Worm (Caenorhabditis elegans): Measurements from ENCODE around the gene srd-27.
"Not testable (repeated sequence)": the region's sequence is repeated elsewhere in the genome, so short reads cannot be mapped to it uniquely, and the experiment has no call there.

The srd-27 gene

DNA sequence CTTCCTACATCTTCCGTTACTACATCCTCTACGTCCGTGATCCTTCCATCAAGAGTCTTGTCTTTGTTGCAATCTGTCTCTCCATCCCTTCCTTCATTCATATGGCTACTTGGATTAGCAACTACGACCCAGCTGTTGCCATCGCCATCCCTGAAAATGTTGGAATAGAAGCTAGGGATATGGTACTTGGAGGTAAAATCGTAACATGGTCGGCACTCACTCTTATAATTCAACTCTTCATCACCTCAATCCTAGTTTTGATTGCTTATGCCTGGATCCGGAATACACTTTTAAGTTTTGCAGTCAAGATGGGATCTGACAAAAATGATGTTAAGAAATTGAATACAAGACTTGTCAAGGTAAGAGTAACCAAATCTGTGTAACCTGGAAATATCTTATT, 569 bp downstream of the srd-27 start, which contains the start of gene T26E4.18:
T26E4.18 (minus strand) TSS at position 101 of the 400 bp plus-strand sequence.
- not testable (repeated sequence) for TF ChIP-seq unc-62 (GFP tag; optimal IDR thresholded peaks at IDR 0.05)

DNA sequence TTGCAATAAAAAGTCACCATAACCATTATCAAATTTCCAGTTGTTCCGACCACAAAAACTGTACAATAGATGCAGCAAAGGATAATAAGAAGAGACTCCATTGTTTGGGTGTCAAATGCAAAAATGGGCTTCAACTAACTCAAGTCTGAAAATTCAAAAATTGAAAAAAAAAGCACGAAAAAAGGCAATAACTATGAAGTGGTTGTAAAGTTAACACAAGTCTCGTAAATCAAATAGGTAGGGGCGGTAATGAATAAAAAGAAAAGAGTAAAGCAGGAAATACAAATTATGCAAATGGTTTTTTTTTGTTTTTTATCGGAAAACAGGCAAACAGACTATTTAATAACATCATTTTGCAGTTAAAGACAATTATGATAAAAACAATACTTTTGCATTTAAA, 4.2 kb downstream of the srd-27 start, which contains the start of gene srsx-38:
srsx-38 (minus strand) TSS at position 101 of the 400 bp plus-strand sequence.
- TF ChIP-seq unc-62 (GFP tag; optimal IDR thresholded peaks at IDR 0.05): not testable (repeated sequence)

DNA sequence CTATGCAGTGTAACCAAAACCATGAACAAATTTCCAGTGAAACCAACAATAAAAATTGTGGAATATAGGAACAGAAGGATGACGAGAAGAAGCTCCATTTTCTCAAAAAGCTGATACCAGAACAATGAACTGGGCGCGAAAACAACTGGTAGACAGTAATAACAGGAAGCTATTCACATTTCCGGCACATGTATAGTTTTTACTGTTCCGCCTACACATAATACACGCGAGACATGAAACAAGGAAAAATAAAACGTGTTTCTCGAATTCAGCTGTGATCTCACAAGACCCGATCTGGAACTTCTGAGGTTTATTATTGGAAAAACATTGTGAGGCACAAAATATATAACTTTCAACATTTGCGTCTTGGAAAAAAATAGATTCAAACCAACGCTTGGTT, 6.4 kb downstream of the srd-27 start, which contains the start of gene srsx-36:
srsx-36 (minus strand) TSS at position 101 of the 400 bp plus-strand sequence.
- no peak for TF ChIP-seq unc-62 (GFP tag; optimal IDR thresholded peaks at IDR 0.05)

DNA sequence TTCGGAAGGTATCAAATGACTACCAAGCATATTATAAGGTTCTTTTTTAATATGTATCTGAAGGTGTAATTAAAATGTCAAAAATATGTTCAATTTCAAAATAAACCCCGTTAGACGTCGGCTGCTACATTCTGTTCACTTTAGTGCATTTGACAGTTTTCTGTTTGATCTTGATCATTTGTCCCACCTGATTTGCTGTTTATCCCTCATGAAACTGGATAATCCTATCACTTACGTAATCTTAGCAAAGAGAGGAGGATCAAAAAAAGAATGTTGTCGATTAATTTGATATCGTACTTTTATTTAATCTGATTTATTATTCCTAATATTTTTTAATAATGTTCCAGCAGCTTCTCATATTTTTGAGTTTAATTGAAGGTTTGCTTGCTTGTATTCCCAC, 7.3 kb downstream of the srd-27 start, which contains the start of gene F54B8.1:
F54B8.1 (plus strand) TSS at position 301 of the 400 bp plus-strand sequence.
- TF ChIP-seq unc-62 (GFP tag; optimal IDR thresholded peaks at IDR 0.05): no peak

DNA sequence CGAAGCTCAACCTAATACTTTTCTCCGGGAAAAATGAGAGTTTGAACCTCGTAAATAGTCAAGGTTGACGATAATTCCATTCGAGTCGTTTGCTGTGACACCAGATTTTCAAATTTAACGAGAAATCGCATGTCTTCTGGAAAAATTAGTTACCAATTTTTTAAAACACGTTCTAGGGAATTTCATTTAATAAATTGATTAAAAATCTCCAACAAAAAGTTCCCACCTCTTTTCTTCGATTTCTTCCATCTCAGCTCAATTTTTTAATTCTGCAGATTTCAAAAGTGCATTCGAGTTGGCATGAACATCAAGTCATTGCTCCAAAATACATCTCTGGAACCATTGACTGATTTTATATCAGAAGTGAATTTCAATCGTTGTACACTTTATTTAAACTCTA, 8.8 kb downstream of the srd-27 start, which contains the start of gene nhr-282:
nhr-282 (plus strand) TSS at position 301 of the 400 bp plus-strand sequence.
- TF ChIP-seq unc-62 (GFP tag; optimal IDR thresholded peaks at IDR 0.05): not testable (repeated sequence)

DNA sequence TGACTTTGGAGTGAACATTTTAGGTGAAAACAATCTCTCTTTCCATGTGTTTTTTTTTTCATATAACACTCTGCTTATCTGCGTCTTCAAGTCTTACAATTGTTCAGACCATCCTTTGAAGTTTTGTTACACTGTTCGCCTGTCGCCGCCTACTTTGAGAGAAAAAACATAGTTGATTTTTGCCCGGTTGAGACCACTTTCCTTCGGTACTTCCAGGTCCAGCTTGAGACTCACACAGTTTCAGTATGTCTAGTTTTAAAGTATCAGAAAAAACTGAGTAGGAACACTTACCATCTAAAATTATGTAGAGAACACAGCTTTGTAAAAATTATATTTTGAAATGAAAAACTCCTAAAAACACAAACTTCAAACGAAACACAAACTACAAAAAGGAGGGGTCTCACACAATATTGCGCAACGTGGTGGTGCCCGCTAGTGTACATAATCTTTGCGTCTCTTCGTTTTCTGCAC, 12.8 kb downstream of the srd-27 start, which contains the start of the genes fbxa-69 and F54B8.4:
fbxa-69 (minus strand) TSS at position 10 of the 471 bp plus-strand sequence.
F54B8.4 (plus strand) TSS at position 421 of the 471 bp plus-strand sequence.
- no peak for TF ChIP-seq unc-62 (GFP tag; optimal IDR thresholded peaks at IDR 0.05)

DNA sequence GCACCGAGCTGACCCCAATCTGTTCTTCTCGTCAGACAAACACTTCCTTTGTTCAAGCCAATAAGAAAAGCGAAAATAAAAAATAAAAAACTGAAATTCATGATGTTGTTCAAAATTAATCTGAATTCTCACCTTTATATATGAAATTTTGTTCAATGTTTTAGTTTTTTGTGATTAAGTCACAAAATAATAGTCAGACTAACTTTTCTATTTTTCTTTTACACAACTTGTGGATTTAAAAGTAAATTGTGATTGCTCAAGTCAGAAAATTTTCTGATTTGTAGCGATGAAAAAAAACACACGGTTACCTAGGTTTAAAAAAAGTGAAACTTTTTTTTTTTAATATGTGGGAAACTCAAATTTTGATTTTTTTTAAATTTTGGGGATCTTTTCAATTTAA, 14.6 kb downstream of the srd-27 start, which contains the start of gene abf-3:
abf-3 (minus strand) TSS at position 101 of the 400 bp plus-strand sequence.
- no peak for TF ChIP-seq unc-62 (GFP tag; optimal IDR thresholded peaks at IDR 0.05)

DNA sequence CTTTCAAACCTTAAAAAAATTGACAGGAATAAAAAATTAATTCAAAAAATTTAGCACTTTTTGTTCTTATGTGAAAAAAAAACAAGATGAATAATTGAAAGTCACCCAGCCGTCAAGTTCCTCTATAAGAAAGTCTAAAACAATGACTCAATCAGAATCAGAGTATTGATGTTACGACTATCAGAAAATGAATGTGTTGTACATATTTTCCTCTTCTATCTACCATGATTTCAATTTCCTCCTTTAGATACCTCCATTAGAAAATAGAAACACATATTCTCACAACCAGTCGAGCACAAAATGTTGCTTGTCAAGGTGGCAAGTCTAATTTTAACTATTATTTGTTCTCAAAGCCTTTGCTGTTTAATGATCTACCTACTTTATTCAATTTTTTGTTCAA, 16.8 kb downstream of the srd-27 start, which contains the start of gene srbc-48:
srbc-48 (plus strand) TSS at position 301 of the 400 bp plus-strand sequence.
- TF ChIP-seq unc-62 (GFP tag; optimal IDR thresholded peaks at IDR 0.05): no peak

DNA sequence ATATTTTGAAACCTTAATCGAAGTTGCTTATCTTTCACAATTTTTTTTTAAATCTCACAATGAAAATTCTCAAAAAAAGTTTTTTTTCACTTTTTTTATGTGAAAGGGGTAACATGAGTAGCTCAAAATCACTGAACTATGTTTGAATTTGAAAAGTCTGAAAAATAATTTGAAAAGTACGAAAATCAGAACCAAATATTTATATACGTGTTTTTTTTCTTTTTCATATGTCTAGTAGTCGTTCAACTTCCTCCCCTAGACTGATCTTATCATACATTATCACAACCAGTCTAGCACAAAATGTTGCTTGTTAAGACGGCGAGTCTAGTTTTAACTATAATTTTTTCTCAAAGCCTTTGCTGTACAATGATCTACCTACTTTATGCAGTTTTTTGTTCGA, 18.2 kb downstream of the srd-27 start, which contains the start of gene srbc-49:
srbc-49 (plus strand) TSS at position 301 of the 400 bp plus-strand sequence.
- TF ChIP-seq unc-62 (GFP tag; optimal IDR thresholded peaks at IDR 0.05): no peak

DNA sequence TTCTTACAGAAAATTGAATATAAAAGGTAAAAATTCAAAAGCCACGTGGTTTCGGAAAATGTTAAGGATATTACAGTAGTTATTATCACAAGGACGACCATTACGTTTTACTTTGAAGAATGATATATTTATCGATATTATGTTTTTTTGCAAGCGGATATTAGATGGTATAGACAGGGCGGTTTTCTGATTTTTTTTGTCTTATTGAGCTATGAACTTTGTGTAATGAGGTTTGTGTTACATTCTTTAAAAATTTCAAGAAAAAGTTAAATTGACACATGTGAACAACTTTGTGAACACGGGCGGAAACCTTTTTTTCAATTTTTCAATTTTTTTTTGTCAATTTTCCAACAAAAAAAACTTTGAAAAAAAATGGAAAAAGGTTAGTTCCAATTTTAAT, 21.7 kb downstream of the srd-27 start, which contains the start of gene srbc-50:
srbc-50 (minus strand) TSS at position 101 of the 400 bp plus-strand sequence.
- no peak for TF ChIP-seq unc-62 (GFP tag; optimal IDR thresholded peaks at IDR 0.05)

DNA sequence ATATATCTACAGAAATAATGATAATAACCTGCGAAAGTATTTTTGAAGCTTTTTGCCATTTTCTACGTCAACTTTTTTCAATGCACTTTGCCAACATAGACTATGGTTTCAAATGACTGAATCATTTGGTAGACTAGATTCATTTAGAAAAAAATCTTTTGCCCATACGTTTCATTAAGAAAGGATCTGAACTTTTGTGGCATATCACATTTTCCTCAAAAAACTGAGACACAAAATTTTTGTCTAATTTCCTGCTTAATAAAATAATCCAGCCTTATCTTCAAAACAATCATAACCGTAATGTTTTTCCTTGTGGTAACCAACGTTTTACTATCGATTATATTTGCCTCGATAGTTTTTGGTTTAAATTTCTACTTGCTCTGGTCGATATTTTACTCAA, 22.9 kb downstream of the srd-27 start, which contains the start of gene srbc-51:
srbc-51 (plus strand) TSS at position 301 of the 400 bp plus-strand sequence.
- TF ChIP-seq unc-62 (GFP tag; optimal IDR thresholded peaks at IDR 0.05): no peak

DNA sequence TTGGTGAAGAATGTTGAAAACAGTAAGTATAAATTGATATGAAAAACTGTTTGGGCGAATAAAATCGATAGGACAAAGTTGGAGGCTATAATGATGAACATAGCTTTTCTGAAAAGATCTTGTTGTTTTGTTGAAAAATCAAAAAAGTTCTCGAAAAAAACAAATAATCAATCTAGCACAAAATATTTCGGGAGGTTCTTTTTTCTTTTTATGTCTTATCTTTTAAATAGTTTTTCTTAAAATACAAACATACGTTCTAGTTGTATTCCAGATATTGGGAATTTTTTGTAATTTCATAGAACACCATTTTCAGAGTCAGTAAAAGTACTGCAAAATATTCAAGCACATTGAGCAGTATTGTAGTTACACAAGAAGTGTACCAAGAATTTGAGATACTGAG, 26.7 kb downstream of the srd-27 start, which contains the start of gene srbc-55:
srbc-55 (minus strand) TSS at position 101 of the 400 bp plus-strand sequence.
- TF ChIP-seq unc-62 (GFP tag; optimal IDR thresholded peaks at IDR 0.05): no peak

DNA sequence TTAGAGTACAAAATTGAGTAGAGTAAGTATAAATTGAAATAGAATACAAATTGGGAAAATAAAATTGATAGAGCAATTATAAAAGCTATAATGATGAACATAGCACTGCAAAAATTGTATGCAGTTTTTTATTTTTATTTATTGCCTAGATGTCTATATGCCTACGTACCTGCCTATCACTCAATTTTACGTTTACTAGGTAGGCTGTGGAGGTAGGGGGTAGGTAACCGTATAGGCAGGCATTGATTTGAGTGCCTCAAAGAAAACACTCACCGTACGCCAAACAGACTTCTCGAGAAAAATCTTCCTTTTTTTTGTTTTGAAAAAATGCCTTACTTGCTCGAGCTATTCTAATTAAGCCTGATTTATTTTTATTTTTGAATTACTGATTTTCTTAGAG, 28.4 kb downstream of the srd-27 start, which contains the start of gene srbc-56:
srbc-56 (minus strand) TSS at position 101 of the 400 bp plus-strand sequence.
- TF ChIP-seq unc-62 (GFP tag; optimal IDR thresholded peaks at IDR 0.05): no peak

DNA sequence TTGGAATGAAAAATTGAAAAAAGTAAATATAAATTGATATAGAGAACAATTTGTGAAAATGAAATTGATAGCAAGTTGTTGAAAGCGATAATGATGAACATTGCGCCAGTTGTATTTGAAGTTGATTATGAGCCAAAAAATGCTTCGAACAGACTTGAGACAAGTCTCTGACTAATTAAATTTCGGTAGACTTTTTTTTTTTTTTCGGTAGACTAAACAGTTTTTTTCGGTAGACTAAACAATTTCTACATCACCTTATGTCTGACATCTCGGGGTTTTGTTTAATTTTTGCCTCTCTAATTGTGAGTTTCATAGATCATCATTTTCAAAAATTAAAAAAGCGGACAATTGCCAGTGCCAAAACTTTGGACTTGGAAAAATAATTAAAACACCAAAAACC, 30.4 kb downstream of the srd-27 start, which contains the start of gene srbc-54:
srbc-54 (minus strand) TSS at position 101 of the 400 bp plus-strand sequence.
- TF ChIP-seq unc-62 (GFP tag; optimal IDR thresholded peaks at IDR 0.05): no peak

DNA sequence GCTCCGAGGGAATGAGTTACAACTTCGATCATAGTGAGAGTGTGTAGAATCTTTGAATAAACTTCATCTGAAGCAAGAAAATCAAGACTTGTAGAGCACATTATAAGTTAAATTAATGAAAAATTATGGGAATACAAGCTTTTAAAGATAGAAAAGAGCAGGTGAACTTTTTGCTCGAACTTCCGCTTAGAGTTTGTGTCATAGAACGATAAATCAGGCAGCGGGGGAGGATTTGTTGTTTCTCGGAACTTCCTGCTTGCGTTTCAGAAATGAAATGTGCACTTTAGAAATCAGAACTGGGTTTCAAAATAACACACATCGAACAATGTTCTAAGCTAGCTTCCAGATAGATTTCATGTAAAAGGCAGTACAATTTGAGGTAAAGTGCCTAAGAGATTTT, 37.9 kb downstream of the srd-27 start, which contains the start of gene srh-149:
srh-149 (minus strand) TSS at position 101 of the 400 bp plus-strand sequence.
- TF ChIP-seq unc-62 (GFP tag; optimal IDR thresholded peaks at IDR 0.05): no peak

DNA sequence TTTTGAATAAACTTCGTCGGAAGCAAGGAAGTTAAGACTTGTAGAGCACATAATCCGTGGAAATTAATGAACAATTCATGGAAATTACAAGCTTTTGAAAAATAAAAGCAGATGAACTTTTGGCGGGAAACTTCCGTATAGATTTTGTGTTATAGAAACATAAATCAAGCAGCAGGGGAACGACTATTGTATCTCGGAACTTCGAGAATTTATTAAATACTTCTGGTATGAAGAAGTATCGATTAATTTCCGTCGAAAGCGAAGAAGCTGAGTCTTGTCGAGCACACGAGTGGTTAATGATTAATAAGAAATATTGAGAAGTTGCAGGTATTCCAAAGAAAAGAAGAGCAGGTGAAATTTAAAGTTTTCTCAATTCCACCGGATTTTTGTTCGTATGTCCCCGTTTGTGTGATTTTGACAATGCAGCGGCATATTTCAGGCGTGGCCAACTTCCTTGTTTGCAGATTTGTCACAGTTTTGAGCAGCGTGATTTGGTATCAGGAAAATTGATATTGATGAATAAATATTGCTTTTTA, 47.2 kb downstream of the srd-27 start, which contains the start of gene srh-147:
srh-147 (minus strand) TSS at position 51 of the 536 bp plus-strand sequence.
- TF ChIP-seq unc-62 (GFP tag; optimal IDR thresholded peaks at IDR 0.05): not testable (repeated sequence)

All from whole organism, dauer.